Fruit fly (Drosophila melanogaster) whole organism, embryonic: Measurements from ENCODE around the gene unc-4.
A peak's percentile ranks its signal among the peaks of the same experiment; 100 is the strongest.

Experiments
- Aef1 ChIP-seq: fragments of 200-800 bp; sonication (Bioruptor generic); IDR thresholded peaks from 3 replicates; pipeline ENCODE4 v1.3.6; 2022; ENCODE audit warnings: missing biosample characterization, missing genetic modification characterization
- CG10979 ChIP-seq: fragments of 200-800 bp; sonication (Bioruptor generic); optimal IDR thresholded peaks from 2 replicates; lab custom pipeline; 2018; ENCODE audit warnings: missing biosample characterization, mild to moderate bottlenecking, missing genetic modification characterization, moderate library complexity
- CG11695 ChIP-seq: fragments of 200-800 bp; sonication (Bioruptor generic); IDR thresholded peaks from 3 replicates; pipeline ENCODE4 v1.3.6; 2022; ENCODE audit warnings: missing biosample characterization, missing genetic modification characterization
- CG12219 ChIP-seq: fragments of 200-800 bp; sonication (Bioruptor generic); optimal IDR thresholded peaks from 3 replicates; lab custom pipeline; 2018; ENCODE audit warnings: missing biosample characterization, mild to moderate bottlenecking, missing genetic modification characterization
- CG12744 ChIP-seq: fragments of 200-800 bp; sonication (Bioruptor generic); optimal IDR thresholded peaks from 2 replicates; lab custom pipeline; 2016; ENCODE audit warnings: missing biosample characterization, missing genetic modification characterization
- CG13424 ChIP-seq: fragments of 200-800 bp; sonication (Bioruptor generic); optimal IDR thresholded peaks from 2 replicates; lab custom pipeline; 2019; ENCODE audit warnings: missing biosample characterization, mild to moderate bottlenecking, missing genetic modification characterization, moderate library complexity
- CG13624 ChIP-seq: fragments of 200-800 bp; sonication (Bioruptor generic); optimal IDR thresholded peaks from 2 replicates; lab custom pipeline; 2016; ENCODE audit warnings: missing biosample characterization, missing genetic modification characterization
- CG14965 ChIP-seq: fragments of 200-800 bp; sonication (Bioruptor generic); optimal IDR thresholded peaks from 2 replicates; lab custom pipeline; 2016; ENCODE audit warnings: missing biosample characterization, missing genetic modification characterization, borderline replicate concordance
- CG15696 ChIP-seq: fragments of 200-800 bp; sonication (Bioruptor generic); optimal IDR thresholded peaks from 2 replicates; lab custom pipeline; 2019; ENCODE audit warnings: missing biosample characterization, mild to moderate bottlenecking, missing genetic modification characterization, moderate library complexity
- CG17186 ChIP-seq: fragments of 200-800 bp; sonication (Bioruptor generic); optimal IDR thresholded peaks from 3 replicates; lab custom pipeline; 2017; ENCODE audit warnings: missing biosample characterization, missing genetic modification reagents, missing genetic modification characterization
- CG18599 ChIP-seq: fragments of 200-800 bp; sonication (Bioruptor generic); optimal IDR thresholded peaks from 3 replicates; lab custom pipeline; 2017; ENCODE audit warnings: missing biosample characterization, missing genetic modification characterization, mild to moderate bottlenecking, moderate library complexity, missing genetic modification reagents
- CG3065 ChIP-seq: fragments of 200-800 bp; sonication (Bioruptor generic); optimal IDR thresholded peaks from 2 replicates; lab custom pipeline; 2016; ENCODE audit warnings: missing biosample characterization, missing genetic modification characterization
- CG31365 ChIP-seq: fragments of 200-800 bp; sonication (Bioruptor generic); optimal IDR thresholded peaks from 2 replicates; lab custom pipeline; 2018; ENCODE audit warnings: missing biosample characterization, mild to moderate bottlenecking, missing genetic modification characterization
- CG3838 ChIP-seq: fragments of 200-800 bp; sonication (Bioruptor generic); optimal IDR thresholded peaks from 3 replicates; lab custom pipeline; 2016; ENCODE audit warnings: missing biosample characterization, missing genetic modification characterization
- CG3847 ChIP-seq: fragments of 200-800 bp; sonication (Bioruptor generic); IDR thresholded peaks from 2 replicates; pipeline ENCODE4 v1.3.6; 2022; ENCODE audit warnings: missing biosample characterization, missing genetic modification characterization
- CG4328 ChIP-seq: fragments of 200-800 bp; sonication (Bioruptor generic); optimal IDR thresholded peaks from 3 replicates; lab custom pipeline; 2017; ENCODE audit warnings: missing biosample characterization, missing genetic modification reagents, missing genetic modification characterization
- CG4404 ChIP-seq: fragments of 200-800 bp; sonication (Bioruptor generic); IDR thresholded peaks from 2 replicates; pipeline ENCODE4 v1.3.6; 2022; ENCODE audit warnings: missing biosample characterization, missing genetic modification characterization
- CG6765 ChIP-seq: fragments of 200-800 bp; sonication (Bioruptor generic); optimal IDR thresholded peaks from 3 replicates; lab custom pipeline; 2017; ENCODE audit warnings: missing biosample characterization, mild to moderate bottlenecking, missing genetic modification characterization
- CG7556 ChIP-seq: fragments of 200-800 bp; sonication (Bioruptor generic); optimal IDR thresholded peaks from 2 replicates; lab custom pipeline; 2017; ENCODE audit warnings: missing biosample characterization, mild to moderate bottlenecking, missing genetic modification characterization
- CG9727 ChIP-seq: fragments of 200-800 bp; sonication (Bioruptor generic); optimal IDR thresholded peaks from 3 replicates; lab custom pipeline; 2017; ENCODE audit warnings: missing biosample characterization, mild to moderate bottlenecking, missing genetic modification characterization
- E2f2 ChIP-seq: fragments of 200-800 bp; sonication (Bioruptor generic); IDR thresholded peaks from 2 replicates; pipeline ENCODE4 v1.3.6; 2022; ENCODE audit warnings: missing biosample characterization, missing genetic modification characterization
- Ets65A ChIP-seq: fragments of 200-800 bp; sonication (Bioruptor generic); peaks from one replicate; lab custom pipeline; 2016; ENCODE audit warnings: missing biosample characterization, missing genetic modification characterization
- Fer2 ChIP-seq: fragments of 200-800 bp; sonication (Bioruptor generic); optimal IDR thresholded peaks from 2 replicates; lab custom pipeline; 2018; ENCODE audit warnings: missing biosample characterization, mild to moderate bottlenecking, missing genetic modification characterization, moderate library complexity
- Lhr ChIP-seq: fragments of 200-800 bp; sonication (Bioruptor generic); optimal IDR thresholded peaks from 3 replicates; lab custom pipeline; 2017; ENCODE audit warnings: mild to moderate bottlenecking, missing biosample characterization, missing genetic modification reagents, missing genetic modification characterization
- Xrp1 ChIP-seq: fragments of 200-800 bp; sonication (Bioruptor generic); IDR thresholded peaks from 2 replicates; pipeline ENCODE4 v1.3.6; 2022; ENCODE audit warnings: missing biosample characterization, missing genetic modification characterization
- YL-1 ChIP-seq: fragments of 200-800 bp; sonication (Bioruptor generic); optimal IDR thresholded peaks from 3 replicates; lab custom pipeline; 2017; ENCODE audit warnings: missing biosample characterization, mild to moderate bottlenecking, missing genetic modification characterization
- ap ChIP-seq: fragments of 200-800 bp; sonication (Bioruptor generic); IDR thresholded peaks from 2 replicates; pipeline ENCODE4 v1.3.6; 2022; ENCODE audit warnings: missing biosample characterization, missing genetic modification characterization
- az2 ChIP-seq: fragments of 200-800 bp; sonication (Bioruptor generic); optimal IDR thresholded peaks from 3 replicates; lab custom pipeline; 2016; ENCODE audit warnings: missing biosample characterization, missing genetic modification characterization
- caup ChIP-seq: fragments of 200-800 bp; sonication (Bioruptor generic); optimal IDR thresholded peaks from 3 replicates; lab custom pipeline; 2017; ENCODE audit warnings: missing biosample characterization, mild to moderate bottlenecking, missing genetic modification characterization, moderate library complexity; ENCODE audit not compliant: severe bottlenecking
- chif ChIP-seq, 2 experiments: fragments of 200-800 bp; sonication (Bioruptor generic); optimal IDR thresholded peaks; 3 replicates each; lab custom pipeline; 2016; ENCODE audit warnings: missing biosample characterization in 2 of 2, missing genetic modification characterization in 2 of 2
- croc ChIP-seq: fragments of 200-800 bp; sonication (Bioruptor generic); conservative IDR thresholded peaks from 3 replicates; pipeline ENCODE4 v1.3.6; 2022; ENCODE audit warnings: missing biosample characterization, missing genetic modification characterization
- dmrt11E ChIP-seq: fragments of 200-800 bp; sonication (Bioruptor generic); optimal IDR thresholded peaks from 3 replicates; lab custom pipeline; 2018; ENCODE audit warnings: missing biosample characterization, mild to moderate bottlenecking, missing genetic modification characterization, moderate library complexity
- en ChIP-seq: fragments of 200-800 bp; sonication (Bioruptor generic); optimal IDR thresholded peaks from 2 replicates; lab custom pipeline; 2016; ENCODE audit warnings: missing biosample characterization, missing genetic modification characterization
- ewg ChIP-seq: fragments of 200-800 bp; sonication (Bioruptor generic); optimal IDR thresholded peaks from 3 replicates; lab custom pipeline; 2017; ENCODE audit warnings: mild to moderate bottlenecking, missing biosample characterization, missing genetic modification reagents, missing genetic modification characterization
- gem ChIP-seq: fragments of 200-800 bp; sonication (Bioruptor generic); optimal IDR thresholded peaks from 2 replicates; lab custom pipeline; 2019; ENCODE audit warnings: missing biosample characterization, mild to moderate bottlenecking, missing genetic modification characterization, moderate library complexity
- grn ChIP-seq: fragments of 200-800 bp; sonication (Bioruptor generic); optimal IDR thresholded peaks from 3 replicates; lab custom pipeline; 2017; ENCODE audit warnings: missing biosample characterization, missing genetic modification characterization
- lilli ChIP-seq: fragments of 200-800 bp; sonication (Bioruptor generic); optimal IDR thresholded peaks from 3 replicates; lab custom pipeline; 2016; ENCODE audit warnings: missing biosample characterization, missing genetic modification characterization
- lola ChIP-seq, 3 experiments: fragments of >200 bp in 2 of 3; fragments of 200-800 bp in 1 of 3; sonication (Bioruptor generic) in 1 of 3; optimal IDR thresholded peaks; 2 replicates each; lab custom pipeline; 2017 to 2019; ENCODE audit warnings: missing biosample characterization in 3 of 3, missing genetic modification characterization in 3 of 3, mild to moderate bottlenecking in 1 of 3, moderate library complexity in 1 of 3
- p53 ChIP-seq: fragments of 200-800 bp; sonication (Bioruptor generic); optimal IDR thresholded peaks from 2 replicates; lab custom pipeline; 2016; ENCODE audit warnings: missing biosample characterization, missing genetic modification characterization
- pfk ChIP-seq: fragments of 200-800 bp; sonication (Bioruptor generic); optimal IDR thresholded peaks from 2 replicates; lab custom pipeline; 2018; ENCODE audit warnings: missing biosample characterization, mild to moderate bottlenecking, missing genetic modification characterization, moderate library complexity
- phol ChIP-seq: fragments of 200-800 bp; sonication (Bioruptor generic); optimal IDR thresholded peaks from 3 replicates; lab custom pipeline; 2018; ENCODE audit warnings: missing biosample characterization, mild to moderate bottlenecking, missing genetic modification characterization, moderate library complexity
- prd ChIP-seq, 3 experiments: fragments of >200 bp in 2 of 3; fragments of 200-800 bp in 1 of 3; sonication (Bioruptor generic) in 1 of 3; optimal IDR thresholded peaks in 2 of 3; IDR thresholded peaks in 1 of 3; 2 replicates in 2 of 3; 3 replicates in 1 of 3; pipeline versions ENCODE4 v1.3.6 to Lab custom; 2017 to 2022; ENCODE audit warnings: missing biosample characterization in 1 of 3, missing genetic modification characterization in 1 of 3
- ro ChIP-seq: fragments of 200-800 bp; sonication (Bioruptor generic); IDR thresholded peaks from 2 replicates; pipeline ENCODE4 v1.3.6; 2022; ENCODE audit warnings: missing biosample characterization, missing genetic modification characterization
- run ChIP-seq: fragments of 200-800 bp; sonication (Bioruptor generic); optimal IDR thresholded peaks from 3 replicates; lab custom pipeline; 2018; ENCODE audit warnings: missing biosample characterization, mild to moderate bottlenecking, missing genetic modification characterization
- sens ChIP-seq: fragments of 200-800 bp; sonication (Bioruptor generic); peaks from one replicate; lab custom pipeline; 2016; ENCODE audit warnings: missing biosample characterization, missing genetic modification characterization
- seq ChIP-seq: fragments of 200-800 bp; sonication (Bioruptor generic); IDR thresholded peaks from 2 replicates; pipeline ENCODE4 v1.3.6; 2022; ENCODE audit warnings: missing biosample characterization, missing genetic modification characterization
- so ChIP-seq: fragments of 200-800 bp; sonication (Bioruptor generic); IDR thresholded peaks from 3 replicates; pipeline ENCODE4 v1.3.6; 2022; ENCODE audit warnings: missing biosample characterization, missing genetic modification characterization
- vvl ChIP-seq: fragments of 200-800 bp; sonication (Bioruptor generic); IDR thresholded peaks from 2 replicates; pipeline ENCODE4 v1.3.6; 2022; ENCODE audit warnings: missing biosample characterization, missing genetic modification characterization
- zf30C ChIP-seq: fragments of 200-800 bp; sonication (Bioruptor generic); optimal IDR thresholded peaks from 3 replicates; lab custom pipeline; 2018; ENCODE audit warnings: missing biosample characterization, mild to moderate bottlenecking, missing genetic modification characterization
- zfh1 ChIP-seq: fragments of 200-800 bp; sonication (Bioruptor generic); IDR thresholded peaks from 3 replicates; pipeline ENCODE4 v1.3.6; 2022; ENCODE audit warnings: missing biosample characterization, missing genetic modification characterization

The unc-4 gene

dm6 chrX:17760522-17760921, 7.8 kb upstream of the unc-4 start:
- no peak for TF ChIP-seq CG3838 (GFP tag; lab: Kevin White, UChicago)
- no peak for TF ChIP-seq az2 (GFP tag; lab: Kevin White, UChicago)
- no peak for TF ChIP-seq CG6765 (GFP tag; lab: Kevin White, UChicago)
- peak in 1 of 2 experiments; percentile 15 for TF ChIP-seq chif (GFP tag; optimal IDR thresholded peaks at IDR 0.05; lab: Kevin White, UChicago)
- peak; percentile 41 for TF ChIP-seq zf30C (GFP tag; lab: Kevin White, UChicago)
- TF ChIP-seq sens = peak; percentile 70
- TF ChIP-seq CG10979 (tag; lab: Kevin White, UChicago) = peak; percentile 14
- peak in 1 of 3 experiments; percentile 1 for TF ChIP-seq lola (GFP tag; optimal IDR thresholded peaks at IDR 0.05; lab: Kevin White, UChicago)
- no peak for TF ChIP-seq ro (GFP tag; lab: Robert Waterston, UW)
- TF ChIP-seq dmrt11E = peak; percentile 48
- TF ChIP-seq prd (optimal IDR thresholded peaks at IDR 0.05; lab: Kevin White, UChicago) = no peak
- TF ChIP-seq prd (GFP tag; IDR thresholded peaks at IDR 0.05; lab: Robert Waterston, UW) = peak; percentile 62
- TF ChIP-seq grn (GFP tag; lab: Kevin White, UChicago) = no peak
- no peak for TF ChIP-seq ap
- no peak for TF ChIP-seq caup (GFP tag; lab: Kevin White, UChicago)
- TF ChIP-seq CG7556 = no peak
- 0 out of 3 replicates have a peak, but pooled peaks have one; percentile 21 for TF ChIP-seq zfh1 (GFP tag; lab: Robert Waterston, UW)
- TF ChIP-seq gem (tag; lab: Kevin White, UChicago) = peak; percentile 21
- peak; percentile 6 for TF ChIP-seq CG15696 (tag; lab: Kevin White, UChicago)
- TF ChIP-seq CG9727 (GFP tag; lab: Kevin White, UChicago) = peak; percentile 23
- TF ChIP-seq Ets65A = peak; percentile 89
- TF ChIP-seq Xrp1 (GFP tag; lab: Robert Waterston, UW) = peak; percentile 16; the same call in 1 of the 2 replicates
- TF ChIP-seq phol (tag; lab: Kevin White, UChicago) = peak; percentile 5
- 0 out of 2 replicates have a peak, but pooled peaks have one; percentile 30 for TF ChIP-seq CG4404 (GFP tag; lab: Robert Waterston, UW)
- TF ChIP-seq vvl = no peak
- no peak for TF ChIP-seq CG12744

dm6 chrX:17762270-17762669, 6.1 kb upstream of the unc-4 start:
- TF ChIP-seq CG11695 (GFP tag; lab: Robert Waterston, UW) = no peak
- TF ChIP-seq pfk = no peak
- no peak for TF ChIP-seq YL-1 (GFP tag; lab: Kevin White, UChicago)
- no peak for TF ChIP-seq Fer2 (tag; lab: Kevin White, UChicago)
- 0 out of 3 replicates have a peak, but pooled peaks have one; percentile 18 for TF ChIP-seq croc
- TF ChIP-seq CG4328 (GFP tag; lab: Kevin White, UChicago) = no peak
- TF ChIP-seq en = no peak
- TF ChIP-seq CG14965 (GFP tag; lab: Kevin White, UChicago) = no peak
- TF ChIP-seq CG3065 (GFP tag; lab: Kevin White, UChicago) = no peak
- TF ChIP-seq CG13424 (tag; lab: Kevin White, UChicago) = peak; percentile 56
- TF ChIP-seq Lhr = no peak
- peak; percentile 58 for TF ChIP-seq phol (tag; lab: Kevin White, UChicago)
- TF ChIP-seq CG18599 = no peak
- TF ChIP-seq run (tag; lab: Kevin White, UChicago) = no peak
- no peak for TF ChIP-seq CG17186
- no peak for TF ChIP-seq CG12219 (GFP tag; lab: Kevin White, UChicago)
- no peak for TF ChIP-seq ewg (GFP tag; lab: Kevin White, UChicago)
- TF ChIP-seq so (GFP tag; lab: Robert Waterston, UW) = no peak
- peak; percentile 69 for TF ChIP-seq gem (tag; lab: Kevin White, UChicago)
- TF ChIP-seq Aef1 (GFP tag; lab: Robert Waterston, UW) = no peak
- TF ChIP-seq lilli = no peak
- TF ChIP-seq seq = no peak
- peak; percentile 20 for TF ChIP-seq dmrt11E
- TF ChIP-seq CG13624 (GFP tag; lab: Kevin White, UChicago) = no peak
- TF ChIP-seq E2f2 (GFP tag; lab: Robert Waterston, UW) = no peak
- no peak for TF ChIP-seq sens
- TF ChIP-seq CG3847 (GFP tag; lab: Robert Waterston, UW) = no peak
- TF ChIP-seq p53 (GFP tag; lab: Kevin White, UChicago) = no peak
- TF ChIP-seq CG31365 (tag; lab: Kevin White, UChicago) = no peak
